Worm (Caenorhabditis elegans): ENCODE measurements around the gene Y2H9A.6.
"Not testable (repeated sequence)": the region's sequence is repeated elsewhere in the genome, so short reads cannot be mapped to it uniquely, and the experiment has no call there.

Gene Y2H9A.6

ce11 chrV:13443535-13443934 lies at the start of gene Y2H9A.6:
Gene Y2H9A.6, plus strand, starts transcription at chrV:13443835.
- TF ChIP-seq ceh-36 (tag; optimal IDR thresholded peaks at IDR 0.05); pes-1 (GFP tag; IDR thresholded peaks at IDR 0.05); scrt-1 (GFP tag; IDR thresholded peaks at IDR 0.05): not testable (repeated sequence)

ce11 chrV:13394968-13395367 lies 48.7 kb upstream of the Y2H9A.6 start:
- TF ChIP-seq scrt-1 (GFP tag; IDR thresholded peaks at IDR 0.05), result no peak
- no peak for TF ChIP-seq tbx-37 (GFP tag; conservative IDR thresholded peaks at IDR 0.05)
- no peak for TF ChIP-seq ceh-13 (GFP tag; optimal IDR thresholded peaks at IDR 0.05)
- TF ChIP-seq hnd-1 (tag; optimal IDR thresholded peaks at IDR 0.05), result no peak
- TF ChIP-seq hmbx-1 (tag; optimal IDR thresholded peaks at IDR 0.05), result no peak
- no peak for TF ChIP-seq pes-1 (GFP tag; IDR thresholded peaks at IDR 0.05)
- no peak for TF ChIP-seq B0310.2 (tag; optimal IDR thresholded peaks at IDR 0.05)
- no peak for TF ChIP-seq ets-7 (tag; optimal IDR thresholded peaks at IDR 0.05)
- no peak for TF ChIP-seq tra-4 (tag; optimal IDR thresholded peaks at IDR 0.05)

- TF ChIP-seq ets-7 (tag; optimal IDR thresholded peaks at IDR 0.05), result peak; percentile 9
- TF ChIP-seq flt-1 (GFP tag; IDR thresholded peaks at IDR 0.05), result peak; percentile 59; the same call in 1 of the 2 replicates
- peak; percentile 28; the same call in 1 of the 2 replicates for TF ChIP-seq tbx-37 (GFP tag; conservative IDR thresholded peaks at IDR 0.05)
- TF ChIP-seq B0310.2 (tag; optimal IDR thresholded peaks at IDR 0.05), result no peak
- TF ChIP-seq tbx-11 (GFP tag; IDR thresholded peaks at IDR 0.05), result 0 out of 2 replicates have a peak, but pooled peaks have one; percentile 55
- TF ChIP-seq aly-1 (tag; optimal IDR thresholded peaks at IDR 0.05), result peak; percentile 77
- no peak for TF ChIP-seq ceh-13 (GFP tag; optimal IDR thresholded peaks at IDR 0.05)
- TF ChIP-seq pes-1 (GFP tag; IDR thresholded peaks at IDR 0.05), result 0 out of 2 replicates have a peak, but pooled peaks have one; percentile 46
- TF ChIP-seq tra-4 (tag; optimal IDR thresholded peaks at IDR 0.05), result no peak
- no peak for TF ChIP-seq hmbx-1 (tag; optimal IDR thresholded peaks at IDR 0.05)
- TF ChIP-seq hnd-1 (tag; optimal IDR thresholded peaks at IDR 0.05), result no peak
- TF ChIP-seq ama-1 (optimal IDR thresholded peaks at IDR 0.05), result no peak
- peak; percentile 95 for TF ChIP-seq hmg-4 (GFP tag; optimal IDR thresholded peaks at IDR 0.05)
- TF ChIP-seq scrt-1 (GFP tag; IDR thresholded peaks at IDR 0.05), result 0 out of 2 replicates have a peak, but pooled peaks have one; percentile 45
- peak; percentile 76 for TF ChIP-seq F13C5.2 (tag; optimal IDR thresholded peaks at IDR 0.05)
- peak; percentile 30 for TF ChIP-seq ceh-36 (tag; optimal IDR thresholded peaks at IDR 0.05)
- TF ChIP-seq sea-1 (GFP tag; conservative IDR thresholded peaks at IDR 0.05), result peak; percentile 70; the same call in 1 of the 2 replicates
Measured at ce11 chrV:13396426-13396825, 47.2 kb upstream of the Y2H9A.6 start.

ce11 chrV:13401669-13402068 lies 42.0 kb upstream of the Y2H9A.6 start:
- TF ChIP-seq sea-1 (GFP tag; conservative IDR thresholded peaks at IDR 0.05) (no peak), tbx-37 (GFP tag; conservative IDR thresholded peaks at IDR 0.05) (no peak), ceh-13 (GFP tag; optimal IDR thresholded peaks at IDR 0.05) (no peak), ceh-36 (tag; optimal IDR thresholded peaks at IDR 0.05) (no peak), tra-4 (tag; optimal IDR thresholded peaks at IDR 0.05) (no peak), pes-1 (GFP tag; IDR thresholded peaks at IDR 0.05) (no peak), tbx-11 (GFP tag; IDR thresholded peaks at IDR 0.05) (no peak), B0310.2 (tag; optimal IDR thresholded peaks at IDR 0.05) (no peak), scrt-1 (GFP tag; IDR thresholded peaks at IDR 0.05) (no peak), aly-1 (tag; optimal IDR thresholded peaks at IDR 0.05) (no peak), hnd-1 (tag; optimal IDR thresholded peaks at IDR 0.05) (no peak), flt-1 (GFP tag; IDR thresholded peaks at IDR 0.05) (no peak), ets-7 (tag; optimal IDR thresholded peaks at IDR 0.05) (no peak)

- TF ChIP-seq scrt-1 (GFP tag; IDR thresholded peaks at IDR 0.05), result no peak
- TF ChIP-seq hmbx-1 (tag; optimal IDR thresholded peaks at IDR 0.05), result no peak
- TF ChIP-seq hmg-4 (GFP tag; optimal IDR thresholded peaks at IDR 0.05), result no peak
- no peak for TF ChIP-seq flt-1 (GFP tag; IDR thresholded peaks at IDR 0.05)
- TF ChIP-seq B0310.2 (tag; optimal IDR thresholded peaks at IDR 0.05), result no peak
- TF ChIP-seq tbx-11 (GFP tag; IDR thresholded peaks at IDR 0.05), result no peak
- TF ChIP-seq sea-1 (GFP tag; conservative IDR thresholded peaks at IDR 0.05), result no peak
- no peak for TF ChIP-seq ceh-36 (tag; optimal IDR thresholded peaks at IDR 0.05)
- TF ChIP-seq ama-1 (optimal IDR thresholded peaks at IDR 0.05), result no peak
Measured at ce11 chrV:13402524-13402923, 41.1 kb upstream of the Y2H9A.6 start.

ce11 chrV:13406032-13406431 lies 37.6 kb upstream of the Y2H9A.6 start, which contains the start of gene cutl-1:
Gene cutl-1, minus strand, starts transcription at chrV:13406114.
- TF ChIP-seq sea-1 (GFP tag; conservative IDR thresholded peaks at IDR 0.05), result no peak
- TF ChIP-seq aly-1 (tag; optimal IDR thresholded peaks at IDR 0.05), result no peak
- no peak for TF ChIP-seq tbx-37 (GFP tag; conservative IDR thresholded peaks at IDR 0.05)
- no peak for TF ChIP-seq hnd-1 (tag; optimal IDR thresholded peaks at IDR 0.05)
- TF ChIP-seq tra-4 (tag; optimal IDR thresholded peaks at IDR 0.05), result no peak
- no peak for TF ChIP-seq scrt-1 (GFP tag; IDR thresholded peaks at IDR 0.05)
- TF ChIP-seq ets-7 (tag; optimal IDR thresholded peaks at IDR 0.05), result no peak
- no peak for TF ChIP-seq hmg-4 (GFP tag; optimal IDR thresholded peaks at IDR 0.05)
- no peak for TF ChIP-seq ama-1 (optimal IDR thresholded peaks at IDR 0.05)
- TF ChIP-seq hmbx-1 (tag; optimal IDR thresholded peaks at IDR 0.05), result no peak
- no peak for TF ChIP-seq pes-1 (GFP tag; IDR thresholded peaks at IDR 0.05)
- TF ChIP-seq ceh-13 (GFP tag; optimal IDR thresholded peaks at IDR 0.05), result no peak
- no peak for TF ChIP-seq flt-1 (GFP tag; IDR thresholded peaks at IDR 0.05)
- no peak for TF ChIP-seq ceh-36 (tag; optimal IDR thresholded peaks at IDR 0.05)
- no peak for TF ChIP-seq F13C5.2 (tag; optimal IDR thresholded peaks at IDR 0.05)

ce11 chrV:13406511-13406910 lies 37.1 kb upstream of the Y2H9A.6 start, which contains the start of gene F53F1.2:
Gene F53F1.2, plus strand, starts transcription at chrV:13406816.
- TF ChIP-seq hmbx-1 (tag; optimal IDR thresholded peaks at IDR 0.05) (no peak), F13C5.2 (tag; optimal IDR thresholded peaks at IDR 0.05) (no peak), tbx-37 (GFP tag; conservative IDR thresholded peaks at IDR 0.05) (no peak), hnd-1 (tag; optimal IDR thresholded peaks at IDR 0.05) (no peak), aly-1 (tag; optimal IDR thresholded peaks at IDR 0.05) (no peak), B0310.2 (tag; optimal IDR thresholded peaks at IDR 0.05) (no peak), scrt-1 (GFP tag; IDR thresholded peaks at IDR 0.05) (no peak), ceh-36 (tag; optimal IDR thresholded peaks at IDR 0.05) (no peak), tra-4 (tag; optimal IDR thresholded peaks at IDR 0.05) (no peak), sea-1 (GFP tag; conservative IDR thresholded peaks at IDR 0.05) (no peak), ceh-13 (GFP tag; optimal IDR thresholded peaks at IDR 0.05) (no peak), hmg-4 (GFP tag; optimal IDR thresholded peaks at IDR 0.05) (no peak)

Data from whole organism, early embryonic.